Worm (Caenorhabditis elegans) whole organism, midembryonic: ENCODE measurements around the gene T05E12.8.

Experiments
- T22C8.4 ChIP-seq: fragments of 200-800 bp; sonication (Bioruptor generic); IDR thresholded peaks from 2 replicates; pipeline ENCODE4 v1.3.6; 2022; ENCODE audit warnings: missing genetic modification characterization, missing compliant biosample characterization
- cog-1 ChIP-seq: sonication (generic microtip); optimal IDR thresholded peaks from 2 replicates; lab custom pipeline; 2016; ENCODE audit warnings: missing genetic modification characterization, missing compliant biosample characterization
- flt-1 ChIP-seq: fragments of 200-800 bp; sonication (Bioruptor generic); IDR thresholded peaks from 2 replicates; pipeline ENCODE4 v1.3.6; 2022; ENCODE audit warnings: missing genetic modification characterization, missing compliant biosample characterization
- klf-2 ChIP-seq: fragments of 200-800 bp; sonication (Bioruptor generic); conservative IDR thresholded peaks from 2 replicates; pipeline ENCODE4 v1.3.6; 2022; ENCODE audit warnings: missing genetic modification reagents, missing genetic modification characterization, missing compliant biosample characterization
- med-1 ChIP-seq: sonication (generic microtip); optimal IDR thresholded peaks from 2 replicates; lab custom pipeline; 2017; ENCODE audit warnings: missing genetic modification characterization, mild to moderate bottlenecking, missing compliant biosample characterization, antibody characterized with exemption, missing genetic modification reagents; ENCODE audit not compliant: insufficient read depth
- ref-1 ChIP-seq: fragments of 200-800 bp; sonication (Bioruptor generic); conservative IDR thresholded peaks from 2 replicates; pipeline ENCODE4 v1.3.6; 2022; ENCODE audit warnings: missing genetic modification reagents, missing genetic modification characterization, missing compliant biosample characterization
- tab-1 ChIP-seq: fragments of 200-800 bp; sonication (Bioruptor generic); IDR thresholded peaks from 2 replicates; pipeline ENCODE4 v1.3.6; 2022; ENCODE audit warnings: missing genetic modification characterization, missing compliant biosample characterization
- ztf-23 ChIP-seq: fragments of 200-800 bp; sonication (Bioruptor generic); IDR thresholded peaks from 2 replicates; pipeline ENCODE4 v1.3.6; 2022; ENCODE audit warnings: missing genetic modification reagents, missing genetic modification characterization, missing compliant biosample characterization
- ztf-29 ChIP-seq: fragments of 200-800 bp; sonication (Bioruptor generic); IDR thresholded peaks from 2 replicates; pipeline ENCODE4 v1.3.6; 2022; ENCODE audit warnings: missing genetic modification reagents, missing genetic modification characterization, missing compliant biosample characterization

The T05E12.8 gene

DNA sequence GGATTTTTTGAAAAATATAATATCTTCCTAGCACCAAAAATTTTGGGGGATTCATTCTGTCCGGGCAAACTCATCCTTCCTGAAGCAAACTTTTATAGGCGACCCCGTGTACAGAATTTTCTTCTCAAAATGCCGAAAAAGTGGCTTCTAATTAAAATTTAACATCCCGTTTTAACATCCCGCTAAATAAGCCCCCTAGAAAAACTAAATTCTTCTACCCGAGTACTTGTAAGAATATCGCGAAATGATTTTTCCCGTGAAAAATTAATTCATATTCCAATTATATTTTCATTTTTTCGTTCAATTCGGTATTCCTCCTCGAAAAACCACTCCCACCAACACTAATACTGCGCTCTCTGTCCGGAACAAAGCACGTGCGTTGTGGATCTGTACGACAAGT, at the start of gene T05E12.8:
Gene T05E12.8, plus strand, starts transcription at position 301 of the 400 bp plus-strand sequence.
- TF ChIP-seq tab-1 (GFP tag; lab: Robert Waterston, UW) (no peak), ztf-29 (GFP tag; lab: Robert Waterston, UW) (no peak)

DNA sequence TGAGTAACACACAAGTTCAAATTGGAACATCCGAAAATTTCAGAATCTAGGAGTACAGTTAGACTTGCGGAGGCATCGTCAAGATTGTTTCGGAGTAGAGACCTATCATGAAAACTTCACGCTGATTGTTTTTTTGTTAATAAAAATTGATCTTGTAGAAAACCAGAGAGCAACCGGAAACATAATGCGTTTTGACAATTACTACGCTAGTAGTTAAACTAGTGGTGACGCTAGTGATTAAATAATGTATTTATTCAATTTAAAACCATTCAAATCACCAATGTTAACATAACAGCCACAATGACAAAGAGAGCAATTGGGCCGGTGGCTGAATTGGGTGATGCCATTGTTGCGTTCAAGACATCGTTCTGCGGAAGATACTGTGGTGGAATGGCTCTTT, 49.2 kb upstream of the T05E12.8 start, which contains the start of gene F49H6.17:
Gene F49H6.17, plus strand, starts transcription at position 301 of the 400 bp plus-strand sequence.
- TF ChIP-seq med-1 (GFP tag; lab: Kevin White, UChicago) (no peak), klf-2 (GFP tag; lab: Robert Waterston, UW) (no peak), ref-1 (GFP tag; lab: Robert Waterston, UW) (no peak), ztf-23 (no peak), cog-1 (tag; lab: Kevin White, UChicago) (no peak), tab-1 (GFP tag; lab: Robert Waterston, UW) (no peak), T22C8.4 (GFP tag; lab: Robert Waterston, UW) (no peak), flt-1 (GFP tag; lab: Robert Waterston, UW) (no peak), ztf-29 (GFP tag; lab: Robert Waterston, UW) (no peak)

DNA sequence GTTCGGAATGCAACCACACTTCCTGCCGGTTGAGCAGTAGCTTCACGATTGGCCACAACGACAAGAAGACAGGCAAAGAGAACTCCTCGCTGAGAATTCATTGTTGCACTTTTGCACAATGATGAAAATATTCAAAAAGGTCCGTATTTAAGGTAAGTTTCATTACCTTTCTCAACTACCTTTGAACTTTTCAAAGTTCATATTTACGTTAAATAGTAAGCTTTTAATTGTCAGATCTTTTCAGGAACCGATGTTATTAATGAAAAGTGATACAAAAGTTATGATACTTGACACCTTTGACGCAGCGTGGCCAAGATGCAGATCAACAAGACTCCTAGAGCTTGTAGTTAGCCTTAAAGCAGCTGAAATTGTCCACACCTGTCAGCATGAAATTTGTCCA, 47.6 kb upstream of the T05E12.8 start, which contains the start of gene F49H6.12:
Gene F49H6.12, minus strand, starts transcription at position 101 of the 400 bp plus-strand sequence.
- TF ChIP-seq ztf-29 (GFP tag; lab: Robert Waterston, UW) (no peak), ztf-23 (no peak), cog-1 (tag; lab: Kevin White, UChicago) (no peak), tab-1 (GFP tag; lab: Robert Waterston, UW) (no peak), ref-1 (GFP tag; lab: Robert Waterston, UW) (no peak)

DNA sequence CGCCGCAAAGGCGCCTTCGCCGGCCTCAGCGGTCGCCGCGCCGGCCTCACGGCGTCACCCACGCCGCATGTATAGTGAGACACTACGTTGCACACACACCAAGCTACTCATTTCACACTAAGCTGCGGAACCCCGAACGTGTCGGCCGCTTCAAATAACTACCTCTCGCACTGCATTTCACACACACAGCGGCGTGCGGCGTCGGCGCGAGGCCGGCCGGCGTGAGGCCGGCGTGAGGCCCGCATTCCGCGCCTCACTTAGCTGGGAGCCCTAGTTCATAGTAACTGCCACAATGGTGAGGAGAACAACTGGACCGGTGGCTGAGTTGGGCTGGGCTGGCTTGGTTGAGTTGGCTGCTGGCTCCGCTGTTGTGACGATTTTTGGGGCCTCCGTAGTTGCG, 46.8 kb upstream of the T05E12.8 start:
- TF ChIP-seq tab-1 (GFP tag; lab: Robert Waterston, UW) = 0 out of 2 replicates have a peak, but pooled peaks have one; percentile 25

DNA sequence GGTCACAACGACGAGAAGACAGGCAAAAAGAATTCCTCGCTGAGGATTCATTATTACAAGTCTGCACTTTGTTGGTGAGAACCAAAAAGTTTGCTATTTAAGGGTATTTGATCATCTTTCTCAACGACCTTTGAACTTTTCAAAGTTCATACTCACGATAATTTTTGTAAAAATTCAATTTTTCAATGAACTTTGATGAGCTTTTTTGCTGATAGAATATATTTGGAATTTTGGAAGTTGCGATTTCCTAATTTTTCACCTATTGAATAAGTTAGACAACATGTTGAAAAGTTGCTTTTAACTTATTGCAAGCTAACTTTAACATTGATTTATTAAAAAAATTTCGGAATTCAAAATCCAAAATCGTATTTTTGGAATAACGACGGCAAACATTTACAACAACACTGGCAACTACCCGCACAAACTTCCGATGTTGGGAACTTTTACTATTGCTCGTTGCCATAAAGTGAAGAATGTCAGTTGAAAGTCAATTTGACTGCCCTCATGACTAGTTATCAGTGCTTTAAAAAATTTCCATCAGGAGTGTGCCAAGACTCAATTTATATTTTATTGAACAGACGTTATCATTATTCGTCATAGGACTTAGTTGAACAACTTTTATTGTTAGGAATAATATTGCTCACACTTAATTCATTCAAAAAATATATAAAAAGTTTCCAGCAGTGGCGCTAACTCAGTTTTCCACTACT, 46.2 kb upstream of the T05E12.8 start, which contains the start of the genes F49H6.8 and F49H6.5:
Gene F49H6.8, minus strand, starts transcription at position 51 of the 710 bp plus-strand sequence.
Gene F49H6.5, plus strand, starts transcription at position 629 of the 710 bp plus-strand sequence.
- TF ChIP-seq T22C8.4 (GFP tag; lab: Robert Waterston, UW) = no peak
- no peak for TF ChIP-seq cog-1 (tag; lab: Kevin White, UChicago)
- no peak for TF ChIP-seq ztf-23
- no peak for TF ChIP-seq ztf-29 (GFP tag; lab: Robert Waterston, UW)
- no peak for TF ChIP-seq med-1 (GFP tag; lab: Kevin White, UChicago)
- TF ChIP-seq ref-1 (GFP tag; lab: Robert Waterston, UW) = no peak
- no peak for TF ChIP-seq flt-1 (GFP tag; lab: Robert Waterston, UW)
- no peak for TF ChIP-seq tab-1 (GFP tag; lab: Robert Waterston, UW)
- TF ChIP-seq klf-2 (GFP tag; lab: Robert Waterston, UW) = no peak

DNA sequence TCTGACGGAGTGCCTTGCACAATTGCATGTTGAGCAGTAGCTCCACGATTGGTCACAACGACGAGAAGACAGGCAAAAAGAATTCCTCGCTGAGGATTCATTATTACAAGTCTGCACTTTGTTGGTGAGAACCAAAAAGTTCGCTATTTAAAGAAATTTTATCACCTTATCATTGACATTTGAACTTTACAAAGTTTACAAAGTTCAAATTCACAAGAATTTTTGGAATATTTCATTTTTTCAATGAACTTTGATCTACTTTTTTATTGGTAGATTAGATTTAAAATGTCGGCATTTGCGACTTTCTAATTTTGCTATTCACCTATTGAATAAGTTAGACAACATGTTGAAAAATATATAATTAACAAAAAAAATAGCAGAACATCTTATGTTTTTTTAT, 42.6 kb upstream of the T05E12.8 start, which contains the start of gene F49H6.15:
Gene F49H6.15, minus strand, starts transcription at position 101 of the 400 bp plus-strand sequence.
- no peak for TF ChIP-seq ztf-29 (GFP tag; lab: Robert Waterston, UW)
- TF ChIP-seq ref-1 (GFP tag; lab: Robert Waterston, UW) = no peak
- TF ChIP-seq klf-2 (GFP tag; lab: Robert Waterston, UW) = no peak
- no peak for TF ChIP-seq flt-1 (GFP tag; lab: Robert Waterston, UW)
- no peak for TF ChIP-seq tab-1 (GFP tag; lab: Robert Waterston, UW)
- TF ChIP-seq med-1 (GFP tag; lab: Kevin White, UChicago) = no peak
- no peak for TF ChIP-seq ztf-23
- TF ChIP-seq T22C8.4 (GFP tag; lab: Robert Waterston, UW) = no peak
- TF ChIP-seq cog-1 (tag; lab: Kevin White, UChicago) = no peak

DNA sequence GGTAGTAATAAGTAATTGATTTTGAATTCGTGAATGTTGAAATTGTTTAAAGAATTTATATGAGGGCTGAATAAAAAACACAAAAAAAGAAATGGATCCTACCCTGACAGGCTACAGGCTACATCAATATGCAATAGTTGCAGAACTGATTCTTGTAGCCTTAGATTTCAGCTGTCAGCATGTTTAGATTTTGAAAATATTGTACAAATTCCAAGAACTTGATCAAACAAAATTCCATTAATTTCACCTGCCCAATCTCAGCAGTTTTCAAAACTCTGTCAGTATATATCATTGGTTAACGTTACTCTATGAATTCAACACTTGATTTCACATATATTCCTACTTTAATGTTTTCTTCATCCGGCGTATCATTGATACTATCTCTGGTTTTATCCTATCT, 38.5 kb upstream of the T05E12.8 start:
- TF ChIP-seq flt-1 (GFP tag; lab: Robert Waterston, UW) (no peak), T22C8.4 (GFP tag; lab: Robert Waterston, UW) (no peak), ztf-23 (no peak), klf-2 (GFP tag; lab: Robert Waterston, UW) (no peak), cog-1 (tag; lab: Kevin White, UChicago) (no peak), med-1 (GFP tag; lab: Kevin White, UChicago) (no peak), ref-1 (GFP tag; lab: Robert Waterston, UW) (no peak), tab-1 (GFP tag; lab: Robert Waterston, UW) (no peak), ztf-29 (GFP tag; lab: Robert Waterston, UW) (no peak)

DNA sequence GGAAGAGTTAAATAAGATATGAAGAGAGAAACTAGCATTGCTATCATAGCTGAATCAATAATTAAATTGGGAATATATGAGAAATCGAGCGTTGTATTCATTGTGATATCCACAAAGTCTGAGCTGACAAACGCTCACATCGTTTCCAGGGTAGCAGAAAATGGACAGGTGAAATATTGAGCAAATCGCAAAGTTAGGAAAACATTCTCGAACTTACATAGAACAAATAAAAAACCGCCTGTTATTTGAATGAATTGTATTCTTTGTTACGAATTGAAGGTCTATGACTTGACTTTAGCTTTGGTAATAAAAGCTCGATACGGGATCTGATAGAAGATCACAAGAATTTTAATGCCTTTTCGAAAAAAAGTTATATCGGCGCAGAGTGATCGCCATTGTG, 33.1 kb upstream of the T05E12.8 start, which contains the start of gene srz-94:
Gene srz-94, minus strand, starts transcription at position 101 of the 400 bp plus-strand sequence.
- TF ChIP-seq klf-2 (GFP tag; lab: Robert Waterston, UW) = no peak
- TF ChIP-seq med-1 (GFP tag; lab: Kevin White, UChicago) = no peak
- TF ChIP-seq cog-1 (tag; lab: Kevin White, UChicago) = no peak
- no peak for TF ChIP-seq ref-1 (GFP tag; lab: Robert Waterston, UW)
- TF ChIP-seq tab-1 (GFP tag; lab: Robert Waterston, UW) = no peak
- TF ChIP-seq ztf-29 (GFP tag; lab: Robert Waterston, UW) = no peak
- no peak for TF ChIP-seq ztf-23
- no peak for TF ChIP-seq flt-1 (GFP tag; lab: Robert Waterston, UW)
- no peak for TF ChIP-seq T22C8.4 (GFP tag; lab: Robert Waterston, UW)

DNA sequence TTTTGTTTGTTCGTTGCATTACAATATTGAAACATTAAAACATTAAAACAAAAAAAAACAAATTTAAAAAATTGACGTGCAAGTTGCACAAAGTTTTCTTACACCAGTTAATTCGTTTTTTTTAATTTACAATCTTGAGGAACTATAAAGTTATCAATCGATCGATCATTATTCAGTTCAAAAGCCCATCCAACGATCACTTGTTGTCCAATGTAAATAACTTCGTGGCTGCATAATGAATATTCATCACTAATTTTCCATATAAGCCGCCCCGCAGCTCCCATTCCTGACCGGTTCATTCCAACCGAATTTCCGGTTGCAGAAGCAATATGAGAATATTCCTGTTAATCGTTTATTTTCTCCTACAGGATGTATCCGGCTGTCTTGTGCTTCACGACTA, 26.7 kb upstream of the T05E12.8 start, which contains the start of gene hpo-33:
Gene hpo-33, plus strand, starts transcription at position 301 of the 400 bp plus-strand sequence.
- TF ChIP-seq tab-1 (GFP tag; lab: Robert Waterston, UW) = no peak
- TF ChIP-seq cog-1 (tag; lab: Kevin White, UChicago) = no peak
- TF ChIP-seq ztf-23 = no peak
- TF ChIP-seq klf-2 (GFP tag; lab: Robert Waterston, UW) = no peak
- no peak for TF ChIP-seq ztf-29 (GFP tag; lab: Robert Waterston, UW)
- no peak for TF ChIP-seq ref-1 (GFP tag; lab: Robert Waterston, UW)
- TF ChIP-seq T22C8.4 (GFP tag; lab: Robert Waterston, UW) = no peak
- TF ChIP-seq flt-1 (GFP tag; lab: Robert Waterston, UW) = no peak
- TF ChIP-seq med-1 (GFP tag; lab: Kevin White, UChicago) = no peak
